Worm (Caenorhabditis elegans): Measurements from ENCODE around the gene T14B4.20.

- TF ChIP-seq W03F9.2 (tag; optimal IDR thresholded peaks at IDR 0.05) (no peak), him-1 (tag; optimal IDR thresholded peaks at IDR 0.05) (no peak), dao-5 (tag; optimal IDR thresholded peaks at IDR 0.05) (no peak)
These were observed 48.0 kb downstream of the T14B4.20 start, which contains the start of gene nlp-50 for ce11 chrII:6764734-6765133.

Measured in whole organism, L4/young adult.